Fruit fly (Drosophila melanogaster) whole organism, embryonic: ENCODE results near the gene Charon.

Source experiments
- B-H2 ChIP-seq: fragments of 200-800 bp; sonication (Bioruptor generic); optimal IDR thresholded peaks from 2 replicates; lab custom pipeline; 2018; ENCODE audit warnings: missing biosample characterization, mild to moderate bottlenecking, missing genetic modification characterization
- Bdp1 ChIP-seq: fragments of 200-800 bp; sonication (Bioruptor generic); optimal IDR thresholded peaks from 3 replicates; lab custom pipeline; 2016; ENCODE audit warnings: missing biosample characterization, missing genetic modification characterization
- CG10267 ChIP-seq: fragments of 200-800 bp; sonication (Bioruptor generic); optimal IDR thresholded peaks from 2 replicates; lab custom pipeline; 2018; ENCODE audit warnings: missing biosample characterization, mild to moderate bottlenecking, missing genetic modification characterization, moderate library complexity
- CG10321 ChIP-seq: fragments of 200-800 bp; sonication (Bioruptor generic); IDR thresholded peaks from 2 replicates; pipeline ENCODE4 v1.3.6; 2022; ENCODE audit warnings: missing biosample characterization, missing genetic modification characterization
- CG11085 ChIP-seq: fragments of 200-800 bp; sonication (Bioruptor generic); IDR thresholded peaks from 2 replicates; pipeline ENCODE4 v1.3.6; 2022; ENCODE audit warnings: missing biosample characterization, missing genetic modification characterization
- CG11247 ChIP-seq: fragments of 200-800 bp; sonication (Bioruptor generic); IDR thresholded peaks from 2 replicates; pipeline ENCODE4 v1.3.6; 2022; ENCODE audit warnings: missing biosample characterization, missing genetic modification characterization
- CG13894 ChIP-seq: fragments of 200-800 bp; sonication (Bioruptor generic); optimal IDR thresholded peaks from 3 replicates; lab custom pipeline; 2018; ENCODE audit warnings: missing biosample characterization, mild to moderate bottlenecking, missing genetic modification characterization, moderate library complexity
- CG31365 ChIP-seq: fragments of 200-800 bp; sonication (Bioruptor generic); optimal IDR thresholded peaks from 2 replicates; lab custom pipeline; 2018; ENCODE audit warnings: missing biosample characterization, mild to moderate bottlenecking, missing genetic modification characterization
- CG31441 ChIP-seq: fragments of 200-800 bp; sonication (Bioruptor generic); IDR thresholded peaks from 2 replicates; pipeline ENCODE4 v1.3.6; 2022; ENCODE audit warnings: missing biosample characterization, missing genetic modification characterization
- CG33557 ChIP-seq: fragments of 200-800 bp; sonication (Bioruptor generic); optimal IDR thresholded peaks from 2 replicates; lab custom pipeline; 2019; ENCODE audit warnings: missing biosample characterization, mild to moderate bottlenecking, missing genetic modification characterization, moderate library complexity
- CG6272 ChIP-seq: fragments of 200-800 bp; sonication (Bioruptor generic); IDR thresholded peaks from 2 replicates; pipeline ENCODE4 v1.3.6; 2022; ENCODE audit warnings: missing biosample characterization, missing genetic modification characterization
- CG6813 ChIP-seq: fragments of 200-800 bp; sonication (Bioruptor generic); optimal IDR thresholded peaks from 2 replicates; lab custom pipeline; 2017; ENCODE audit warnings: missing biosample characterization, missing genetic modification characterization, mild to moderate bottlenecking, moderate library complexity, missing genetic modification reagents
- CG6854 ChIP-seq: fragments of 200-800 bp; sonication (Bioruptor generic); optimal IDR thresholded peaks from 3 replicates; lab custom pipeline; 2017; ENCODE audit warnings: missing biosample characterization, mild to moderate bottlenecking, missing genetic modification characterization
- CG7556 ChIP-seq: fragments of 200-800 bp; sonication (Bioruptor generic); optimal IDR thresholded peaks from 2 replicates; lab custom pipeline; 2017; ENCODE audit warnings: missing biosample characterization, mild to moderate bottlenecking, missing genetic modification characterization
- CG7745 ChIP-seq: fragments of 200-800 bp; sonication (Bioruptor generic); optimal IDR thresholded peaks from 2 replicates; lab custom pipeline; 2018; ENCODE audit warnings: missing biosample characterization, mild to moderate bottlenecking, missing genetic modification characterization, moderate library complexity
- Dfd ChIP-seq, 2 experiments: fragments of >200 bp; optimal IDR thresholded peaks; 2 replicates each; lab custom pipeline; 2017; ENCODE audit warnings: missing biosample characterization in 2 of 2, missing genetic modification characterization in 2 of 2
- Doc2 ChIP-seq: fragments of 200-800 bp; sonication (Bioruptor generic); IDR thresholded peaks from 2 replicates; pipeline ENCODE4 v1.3.6; 2022; ENCODE audit warnings: missing biosample characterization, missing genetic modification characterization
- Doc3 ChIP-seq: fragments of 200-800 bp; sonication (Bioruptor generic); IDR thresholded peaks from 3 replicates; pipeline ENCODE4 v1.3.6; 2022; ENCODE audit warnings: missing biosample characterization, missing genetic modification characterization; ENCODE audit not compliant: partially characterized antibody
- Ets97D ChIP-seq: fragments of 200-800 bp; sonication (Bioruptor generic); optimal IDR thresholded peaks from 3 replicates; lab custom pipeline; 2016; ENCODE audit warnings: missing biosample characterization, missing genetic modification characterization
- Fer3 ChIP-seq: fragments of 200-800 bp; sonication (Bioruptor generic); optimal IDR thresholded peaks from 2 replicates; lab custom pipeline; 2018; ENCODE audit warnings: missing biosample characterization, mild to moderate bottlenecking, missing genetic modification characterization, moderate library complexity
- HLH3B ChIP-seq: fragments of 200-800 bp; sonication (Bioruptor generic); IDR thresholded peaks from 2 replicates; pipeline ENCODE4 v1.3.6; 2022; ENCODE audit warnings: missing biosample characterization, missing genetic modification characterization
- NC2β ChIP-seq: fragments of 200-800 bp; sonication (Bioruptor generic); optimal IDR thresholded peaks from 2 replicates; lab custom pipeline; 2016; ENCODE audit warnings: missing biosample characterization, missing genetic modification characterization
- Oli ChIP-seq: fragments of 200-800 bp; sonication (Bioruptor generic); optimal IDR thresholded peaks from 2 replicates; lab custom pipeline; 2018; ENCODE audit warnings: missing biosample characterization, mild to moderate bottlenecking, missing genetic modification characterization, moderate library complexity
- Ssrp ChIP-seq: fragments of 200-800 bp; sonication (Bioruptor generic); optimal IDR thresholded peaks from 2 replicates; lab custom pipeline; 2018; ENCODE audit warnings: missing biosample characterization, mild to moderate bottlenecking, missing genetic modification characterization, moderate library complexity
- ase ChIP-seq: fragments of 200-800 bp; sonication (Bioruptor generic); IDR thresholded peaks from 3 replicates; pipeline ENCODE4 v1.3.6; 2022; ENCODE audit warnings: missing biosample characterization, missing genetic modification characterization
- bigmax ChIP-seq: fragments of 200-800 bp; sonication (Bioruptor generic); optimal IDR thresholded peaks from 2 replicates; lab custom pipeline; 2018; ENCODE audit warnings: missing biosample characterization, mild to moderate bottlenecking, missing genetic modification characterization
- bsh ChIP-seq, 2 experiments: fragments of 200-800 bp; sonication (Bioruptor generic); optimal IDR thresholded peaks; 2 replicates each; lab custom pipeline; 2017 to 2018; ENCODE audit warnings: mild to moderate bottlenecking in 2 of 2, missing biosample characterization in 2 of 2, missing genetic modification characterization in 2 of 2, moderate library complexity in 1 of 2
- cad ChIP-seq: fragments of >200 bp; optimal IDR thresholded peaks from 2 replicates; lab custom pipeline; 2017; ENCODE audit warnings: missing biosample characterization, missing genetic modification characterization
- chinmo ChIP-seq: fragments of 200-800 bp; sonication (Bioruptor generic); IDR thresholded peaks from 4 replicates; pipeline ENCODE4 v1.3.6; 2022; ENCODE audit warnings: missing biosample characterization, missing genetic modification characterization; ENCODE audit not compliant: partially characterized antibody
- chn ChIP-seq: fragments of 200-800 bp; sonication (Bioruptor generic); optimal IDR thresholded peaks from 2 replicates; lab custom pipeline; 2016; ENCODE audit warnings: missing biosample characterization, missing genetic modification characterization
- dpn ChIP-seq, 2 experiments: fragments of 200-800 bp; sonication (Bioruptor generic); optimal IDR thresholded peaks; 3 replicates each; lab custom pipeline; 2016; ENCODE audit warnings: missing biosample characterization in 2 of 2, missing genetic modification characterization in 2 of 2
- fd96Cb ChIP-seq: fragments of 200-800 bp; sonication (Bioruptor generic); optimal IDR thresholded peaks from 2 replicates; lab custom pipeline; 2018; ENCODE audit warnings: missing biosample characterization, mild to moderate bottlenecking, missing genetic modification characterization, moderate library complexity
- grau ChIP-seq: fragments of 200-800 bp; optimal IDR thresholded peaks from 3 replicates; lab custom pipeline; 2019; ENCODE audit warnings: missing biosample characterization, mild to moderate bottlenecking, missing genetic modification characterization, moderate library complexity
- grn ChIP-seq: fragments of 200-800 bp; sonication (Bioruptor generic); optimal IDR thresholded peaks from 3 replicates; lab custom pipeline; 2017; ENCODE audit warnings: missing biosample characterization, missing genetic modification characterization
- hb ChIP-seq: fragments of 200-800 bp; sonication (Bioruptor generic); IDR thresholded peaks from 3 replicates; pipeline ENCODE4 v1.3.6; 2022; ENCODE audit warnings: missing biosample characterization, missing genetic modification characterization; ENCODE audit not compliant: partially characterized antibody
- jumu ChIP-seq: fragments of 200-800 bp; sonication (Bioruptor generic); optimal IDR thresholded peaks from 3 replicates; lab custom pipeline; 2016; ENCODE audit warnings: missing biosample characterization, missing genetic modification characterization
- kah ChIP-seq: fragments of 200-800 bp; sonication (Bioruptor generic); optimal IDR thresholded peaks from 2 replicates; lab custom pipeline; 2018; ENCODE audit warnings: missing biosample characterization, mild to moderate bottlenecking, missing genetic modification characterization
- lbe ChIP-seq: fragments of 200-800 bp; sonication (Bioruptor generic); optimal IDR thresholded peaks from 2 replicates; lab custom pipeline; 2016; ENCODE audit warnings: missing biosample characterization, mild to moderate bottlenecking, missing genetic modification characterization
- lmd ChIP-seq: fragments of 200-800 bp; sonication (Bioruptor generic); IDR thresholded peaks from 2 replicates; pipeline ENCODE4 v1.3.6; 2022; ENCODE audit warnings: missing biosample characterization, missing genetic modification characterization
- lov ChIP-seq, 2 experiments: fragments of 200-800 bp in 1 of 2; fragments of >200 bp in 1 of 2; sonication (Bioruptor generic) in 1 of 2; IDR thresholded peaks in 1 of 2; optimal IDR thresholded peaks in 1 of 2; 2 replicates in 1 of 2; 3 replicates in 1 of 2; pipeline versions ENCODE4 v1.3.6 to Lab custom; 2017 to 2022; ENCODE audit warnings: missing biosample characterization in 1 of 2, missing genetic modification characterization in 1 of 2
- pho ChIP-seq: fragments of 200-800 bp; sonication (Bioruptor generic); optimal IDR thresholded peaks from 2 replicates; lab custom pipeline; 2016; ENCODE audit warnings: missing biosample characterization, missing genetic modification characterization
- pros ChIP-seq: fragments of 200-800 bp; sonication (Bioruptor generic); optimal IDR thresholded peaks from 3 replicates; lab custom pipeline; 2019; ENCODE audit warnings: missing biosample characterization, mild to moderate bottlenecking, missing genetic modification characterization, moderate library complexity
- salm ChIP-seq: fragments of 200-800 bp; sonication (Bioruptor generic); optimal IDR thresholded peaks from 2 replicates; lab custom pipeline; 2018; ENCODE audit warnings: missing biosample characterization, mild to moderate bottlenecking, missing genetic modification characterization
- trem ChIP-seq: fragments of 200-800 bp; optimal IDR thresholded peaks from 3 replicates; lab custom pipeline; 2019; ENCODE audit warnings: missing biosample characterization, mild to moderate bottlenecking, missing genetic modification characterization, moderate library complexity
- unpg ChIP-seq: fragments of 200-800 bp; sonication (Bioruptor generic); optimal IDR thresholded peaks from 3 replicates; lab custom pipeline; 2018; ENCODE audit warnings: missing biosample characterization, mild to moderate bottlenecking, missing genetic modification characterization, moderate library complexity
- usp ChIP-seq: fragments of >200 bp; optimal IDR thresholded peaks from 2 replicates; lab custom pipeline; 2017; ENCODE audit warnings: missing biosample characterization, missing genetic modification characterization
- vfl ChIP-seq: fragments of 200-800 bp; sonication (Bioruptor generic); optimal IDR thresholded peaks from 2 replicates; lab custom pipeline; 2016; ENCODE audit warnings: missing biosample characterization, missing genetic modification characterization
- wor ChIP-seq: fragments of 200-800 bp; sonication (Bioruptor generic); IDR thresholded peaks from 2 replicates; pipeline ENCODE4 v1.3.6; 2022; ENCODE audit warnings: missing biosample characterization, missing genetic modification characterization
- z ChIP-seq: fragments of 200-800 bp; sonication (Bioruptor generic); IDR thresholded peaks from 3 replicates; pipeline ENCODE4 v1.3.6; 2022; ENCODE audit warnings: missing biosample characterization, missing genetic modification characterization

Gene Charon

DNA sequence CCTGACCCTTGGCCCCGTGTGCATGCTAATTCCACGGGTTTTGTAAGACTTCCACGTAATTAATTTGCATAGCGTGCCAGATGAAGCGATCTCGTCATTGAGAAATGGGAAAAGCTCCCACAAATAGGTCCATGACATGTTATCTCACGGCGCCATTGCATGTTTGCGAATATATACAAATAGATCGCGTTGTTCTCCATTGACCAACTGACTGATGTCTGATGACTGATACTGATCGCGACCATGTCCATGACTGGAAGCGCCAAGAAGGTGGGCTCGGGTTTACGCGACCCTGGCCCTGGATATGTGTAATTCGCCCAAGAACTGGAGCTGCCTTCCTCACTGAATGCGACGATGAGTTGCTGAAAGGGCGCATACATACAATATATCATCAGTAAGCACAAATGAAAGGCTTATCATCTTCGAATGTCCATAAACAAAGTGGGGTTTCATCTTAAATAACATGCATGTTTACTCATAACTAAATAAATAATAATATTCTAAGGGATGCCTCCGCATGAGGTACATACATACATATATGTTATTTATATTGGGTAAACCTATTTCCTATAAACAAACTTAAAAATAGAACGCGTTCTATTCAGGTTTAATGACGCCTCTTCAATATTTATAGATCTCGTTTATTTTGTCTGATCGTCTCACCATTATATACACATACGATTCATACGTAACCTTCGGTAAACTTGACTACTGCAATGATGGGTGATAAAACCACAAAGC is 49.4 kb downstream of the Charon start:
- TF ChIP-seq CG6854 (GFP tag; lab: Kevin White, UChicago), result no peak
- TF ChIP-seq bsh (GFP tag; optimal IDR thresholded peaks at IDR 0.05; lab: Kevin White, UChicago), result peak in 1 of 2 experiments; percentile 83
- peak; percentile 74 for TF ChIP-seq CG7745
- no peak for TF ChIP-seq wor (GFP tag; lab: Robert Waterston, UW)
- TF ChIP-seq Bdp1, result no peak
- peak; percentile 51 for TF ChIP-seq grn (GFP tag; lab: Kevin White, UChicago)
- TF ChIP-seq lmd (GFP tag; lab: Robert Waterston, UW), result no peak
- peak; percentile 34 for TF ChIP-seq CG7556 (GFP tag; lab: Kevin White, UChicago)
- peak; percentile 30 for TF ChIP-seq Fer3 (tag; lab: Kevin White, UChicago)
- peak; percentile 55; the same call in 1 of the 2 replicates for TF ChIP-seq CG31441 (GFP tag; lab: Robert Waterston, UW)
- TF ChIP-seq B-H2 (GFP tag; lab: Kevin White, UChicago), result no peak
- no peak for TF ChIP-seq hb (GFP tag; lab: Robert Waterston, UW)
- TF ChIP-seq trem (tag; lab: Kevin White, UChicago), result peak; percentile 43
- TF ChIP-seq usp (GFP tag; lab: Kevin White, UChicago), result no peak
- no peak for TF ChIP-seq Oli (tag; lab: Kevin White, UChicago)
- no peak for TF ChIP-seq CG11247 (GFP tag; lab: Robert Waterston, UW)
- TF ChIP-seq jumu (GFP tag; lab: Kevin White, UChicago), result no peak
- TF ChIP-seq Ets97D (GFP tag; lab: Kevin White, UChicago), result no peak
- no peak for TF ChIP-seq chinmo
- no peak for TF ChIP-seq Ssrp (tag; lab: Kevin White, UChicago)
- no peak for TF ChIP-seq CG10321 (GFP tag; lab: Robert Waterston, UW)
- TF ChIP-seq Doc3 (GFP tag; lab: Robert Waterston, UW), result no peak
- peak; percentile 30 for TF ChIP-seq CG10267 (tag; lab: Kevin White, UChicago)
- TF ChIP-seq salm, result peak; percentile 50
- no peak for TF ChIP-seq CG6272 (GFP tag; lab: Robert Waterston, UW)
- no peak for TF ChIP-seq kah (GFP tag; lab: Kevin White, UChicago)
- TF ChIP-seq vfl (GFP tag; lab: Kevin White, UChicago), result no peak
- peak; percentile 29 for TF ChIP-seq fd96Cb (tag; lab: Kevin White, UChicago)
- TF ChIP-seq CG31365, result peak; percentile 1
- TF ChIP-seq Doc2, result no peak
- TF ChIP-seq grau, result peak; percentile 28
- TF ChIP-seq chn, result no peak
- peak; percentile 55 for TF ChIP-seq unpg (GFP tag; lab: Kevin White, UChicago)
- no peak for TF ChIP-seq Dfd (GFP tag; optimal IDR thresholded peaks at IDR 0.05; lab: Kevin White, UChicago)
- TF ChIP-seq CG13894 (tag; lab: Kevin White, UChicago), result peak; percentile 34
- TF ChIP-seq CG33557 (GFP tag; lab: Kevin White, UChicago), result peak; percentile 83
- TF ChIP-seq bigmax (GFP tag; lab: Kevin White, UChicago), result no peak
- TF ChIP-seq pros (GFP tag; lab: Kevin White, UChicago), result no peak
- no peak for TF ChIP-seq lbe (GFP tag; lab: Kevin White, UChicago)
- no peak for TF ChIP-seq CG11085 (GFP tag; lab: Robert Waterston, UW)
- TF ChIP-seq cad (GFP tag; lab: Kevin White, UChicago), result no peak
- TF ChIP-seq ase (GFP tag; lab: Robert Waterston, UW), result no peak
- TF ChIP-seq NC2β (GFP tag; lab: Kevin White, UChicago), result no peak
- TF ChIP-seq lov (optimal IDR thresholded peaks at IDR 0.05; lab: Kevin White, UChicago), result no peak
- no peak for TF ChIP-seq lov (GFP tag; IDR thresholded peaks at IDR 0.05; lab: Robert Waterston, UW)
- peak; percentile 74 for TF ChIP-seq CG6813 (GFP tag; lab: Kevin White, UChicago)
- no peak for TF ChIP-seq pho
- TF ChIP-seq z, result 0 out of 3 replicates have a peak, but pooled peaks have one; percentile 40
- no peak for TF ChIP-seq HLH3B (GFP tag; lab: Robert Waterston, UW)
- TF ChIP-seq dpn (GFP tag; optimal IDR thresholded peaks at IDR 0.05; lab: Kevin White, UChicago), result no peak
